Worm (Caenorhabditis elegans) whole organism, young adult: ENCODE measurements around the gene snrp-200.

ENCODE experiments used
- B0019.2 ChIP-seq: fragments of 200-800 bp; sonication (Bioruptor generic); conservative IDR thresholded peaks from 2 replicates; pipeline ENCODE4 v1.3.6; 2022; ENCODE audit warnings: missing genetic modification reagents, missing genetic modification characterization, missing compliant biosample characterization
- B0336.3 ChIP-seq: fragments of 200-800 bp; sonication (Bioruptor generic); IDR thresholded peaks from 2 replicates; pipeline ENCODE4 v1.3.6; 2022; ENCODE audit warnings: missing genetic modification characterization, missing compliant biosample characterization
- F22D6.2 ChIP-seq: sonication (generic microtip); optimal IDR thresholded peaks from 2 replicates; lab custom pipeline; 2016; ENCODE audit warnings: mild to moderate bottlenecking, missing genetic modification characterization, missing compliant biosample characterization
- F33H1.4 ChIP-seq: fragments of 200-800 bp; sonication (Bioruptor generic); IDR thresholded peaks from 2 replicates; pipeline ENCODE4 v1.3.6; 2022; ENCODE audit warnings: missing genetic modification reagents, missing genetic modification characterization, missing compliant biosample characterization
- F37B4.10 ChIP-seq: fragments of 200-800 bp; sonication (Bioruptor generic); IDR thresholded peaks from 2 replicates; pipeline ENCODE4 v1.3.6; 2022; ENCODE audit warnings: missing genetic modification characterization, missing compliant biosample characterization
- F39B2.1 ChIP-seq: fragments of 200-800 bp; sonication (Bioruptor generic); IDR thresholded peaks from 2 replicates; pipeline ENCODE4 v1.3.6; 2022; ENCODE audit warnings: missing genetic modification reagents, missing genetic modification characterization, missing compliant biosample characterization
- F55B11.4 ChIP-seq: sonication (generic microtip); optimal IDR thresholded peaks from 2 replicates; lab custom pipeline; 2016; ENCODE audit warnings: missing compliant biosample characterization, missing genetic modification characterization, borderline replicate concordance; ENCODE audit not compliant: insufficient read depth
- Y67H2A.10 ChIP-seq: fragments of 200-800 bp; sonication (Bioruptor generic); conservative IDR thresholded peaks from 2 replicates; pipeline ENCODE4 v1.3.6; 2022; ENCODE audit warnings: missing genetic modification reagents, missing genetic modification characterization, missing compliant biosample characterization
- ama-1 ChIP-seq, 3 experiments: fragments of 150-350 bp in 1 of 3; sonication (generic microtip) in 2 of 3; optimal IDR thresholded peaks; 2 replicates each; lab custom pipeline; 2014 to 2018; ENCODE audit warnings: missing biosample characterization in 2 of 3, missing genetic modification characterization in 2 of 3, missing genetic modification reagents in 2 of 3
- aptf-2 ChIP-seq: fragments of 200-800 bp; sonication (Bioruptor generic); conservative IDR thresholded peaks from 2 replicates; pipeline ENCODE4 v1.3.6; 2022; ENCODE audit warnings: missing genetic modification reagents, missing genetic modification characterization, missing compliant biosample characterization
- aptf-3 ChIP-seq: fragments of 200-800 bp; sonication (Bioruptor generic); IDR thresholded peaks from 2 replicates; pipeline ENCODE4 v1.3.6; 2022; ENCODE audit warnings: missing genetic modification characterization, missing compliant biosample characterization
- attf-3 ChIP-seq: fragments of 200-800 bp; sonication (Bioruptor generic); conservative IDR thresholded peaks from 2 replicates; pipeline ENCODE4 v1.3.6; 2022; ENCODE audit warnings: missing genetic modification reagents, missing genetic modification characterization, missing compliant biosample characterization
- attf-6 ChIP-seq: fragments of 200-800 bp; sonication (Bioruptor generic); IDR thresholded peaks from 2 replicates; pipeline ENCODE4 v1.3.6; 2022; ENCODE audit warnings: missing genetic modification reagents, missing genetic modification characterization, missing compliant biosample characterization
- bed-1 ChIP-seq: fragments of 200-800 bp; sonication (Bioruptor generic); IDR thresholded peaks from 2 replicates; pipeline ENCODE4 v1.3.6; 2022; ENCODE audit warnings: missing genetic modification reagents, missing genetic modification characterization, missing compliant biosample characterization
- bed-2 ChIP-seq: fragments of 200-800 bp; sonication (Bioruptor generic); IDR thresholded peaks from 2 replicates; pipeline ENCODE4 v1.3.6; 2022; ENCODE audit warnings: missing genetic modification reagents, missing genetic modification characterization, missing compliant biosample characterization
- ceh-100 ChIP-seq: fragments of 200-800 bp; sonication (Bioruptor generic); IDR thresholded peaks from 2 replicates; pipeline ENCODE4 v1.3.6; 2022; ENCODE audit warnings: missing genetic modification reagents, missing genetic modification characterization, missing compliant biosample characterization
- ceh-27 ChIP-seq: fragments of 200-800 bp; sonication (Bioruptor generic); optimal IDR thresholded peaks from 2 replicates; lab custom pipeline; 2018; ENCODE audit warnings: mild to moderate bottlenecking, missing genetic modification characterization, moderate library complexity, missing compliant biosample characterization
- die-1 ChIP-seq: sonication (generic microtip); optimal IDR thresholded peaks from 2 replicates; lab custom pipeline; 2016; ENCODE audit warnings: missing genotype, mild to moderate bottlenecking, missing genetic modification characterization, missing compliant biosample characterization
- dpl-1 ChIP-seq: fragments of 150-350 bp; optimal IDR thresholded peaks from 2 replicates; lab custom pipeline; 2014; ENCODE audit warnings: missing biosample characterization, missing genetic modification reagents, missing genetic modification characterization
- hlh-12 ChIP-seq: sonication (generic microtip); optimal IDR thresholded peaks from 2 replicates; lab custom pipeline; 2016; ENCODE audit warnings: missing genetic modification characterization, missing compliant biosample characterization
- hsf-1 ChIP-seq: fragments of 200-800 bp; sonication (Bioruptor generic); IDR thresholded peaks from 2 replicates; pipeline ENCODE4 v1.3.6; 2022; ENCODE audit warnings: missing genetic modification reagents, missing genetic modification characterization, missing compliant biosample characterization
- lag-1 ChIP-seq: fragments of 200-800 bp; sonication (Bioruptor generic); IDR thresholded peaks from 2 replicates; pipeline ENCODE4 v1.3.6; 2022; ENCODE audit warnings: missing genetic modification reagents, missing genetic modification characterization, missing compliant biosample characterization
- lin-26 ChIP-seq: fragments of 200-800 bp; sonication (Bioruptor generic); IDR thresholded peaks from 2 replicates; pipeline ENCODE4 v1.3.6; 2022; ENCODE audit warnings: missing genetic modification reagents, missing genetic modification characterization, missing compliant biosample characterization
- lin-40 ChIP-seq: sonication (generic microtip); optimal IDR thresholded peaks from 2 replicates; lab custom pipeline; 2016; ENCODE audit warnings: missing genetic modification characterization, mild to moderate bottlenecking, missing compliant biosample characterization, missing genotype, missing genetic modification reagents
- lin-54 ChIP-seq: fragments of 200-800 bp; sonication (Bioruptor generic); optimal IDR thresholded peaks from 2 replicates; lab custom pipeline; 2018; ENCODE audit warnings: mild to moderate bottlenecking, missing genetic modification characterization, missing compliant biosample characterization
- lsy-27 ChIP-seq: sonication (generic microtip); optimal IDR thresholded peaks from 2 replicates; lab custom pipeline; 2017; ENCODE audit warnings: missing genetic modification characterization, mild to moderate bottlenecking, missing compliant biosample characterization, antibody characterized with exemption, missing genotype, borderline replicate concordance; ENCODE audit not compliant: insufficient read depth
- madf-3 ChIP-seq: fragments of 200-800 bp; sonication (Bioruptor generic); IDR thresholded peaks from 2 replicates; pipeline ENCODE4 v1.3.6; 2022; ENCODE audit warnings: missing genetic modification reagents, missing genetic modification characterization, missing compliant biosample characterization
- mxl-1 ChIP-seq: sonication (generic microtip); optimal IDR thresholded peaks from 2 replicates; lab custom pipeline; 2016; ENCODE audit warnings: missing genetic modification characterization, missing compliant biosample characterization
- nfyb-1 ChIP-seq: fragments of 200-800 bp; sonication (Bioruptor generic); IDR thresholded peaks from 2 replicates; pipeline ENCODE4 v1.3.6; 2022; ENCODE audit warnings: missing genetic modification reagents, missing genetic modification characterization, missing compliant biosample characterization
- nhr-80 ChIP-seq: sonication (generic microtip); optimal IDR thresholded peaks from 2 replicates; lab custom pipeline; 2016; ENCODE audit warnings: missing genetic modification characterization, missing compliant biosample characterization
- pha-4 ChIP-seq: fragments of 150-350 bp; sonication (generic microtip); optimal IDR thresholded peaks from 2 replicates; lab custom pipeline; 2014; ENCODE audit warnings: missing biosample characterization, missing genetic modification reagents, missing genetic modification characterization
- rcor-1 ChIP-seq: fragments of 200-800 bp; sonication (Bioruptor generic); IDR thresholded peaks from 2 replicates; pipeline ENCODE4 v1.3.6; 2022; ENCODE audit warnings: missing genetic modification reagents, missing genetic modification characterization, missing compliant biosample characterization
- rpc-1 ChIP-seq, 2 experiments: fragments of 150-350 bp in 1 of 2; sonication (generic microtip) in 1 of 2; optimal IDR thresholded peaks; 2 replicates each; lab custom pipeline; 2014 to 2018; ENCODE audit warnings: missing biosample characterization in 1 of 2, missing genetic modification characterization in 1 of 2, missing genetic modification reagents in 1 of 2, missing genotype in 1 of 2
- sdz-38 ChIP-seq: sonication (generic microtip); optimal IDR thresholded peaks from 2 replicates; lab custom pipeline; 2016; ENCODE audit warnings: missing genotype, missing genetic modification characterization, missing compliant biosample characterization
- snpc-3.4 ChIP-seq: sonication (generic microtip); optimal IDR thresholded peaks from 2 replicates; lab custom pipeline; 2017; ENCODE audit warnings: missing genetic modification characterization, mild to moderate bottlenecking, missing compliant biosample characterization, antibody characterized with exemption, moderate library complexity, missing genotype, missing genetic modification reagents
- zfh-2 ChIP-seq: fragments of 200-800 bp; sonication (Bioruptor generic); conservative IDR thresholded peaks from 2 replicates; pipeline ENCODE4 v1.3.6; 2022; ENCODE audit warnings: missing genetic modification reagents, missing genetic modification characterization, missing compliant biosample characterization
- zim-3 ChIP-seq: sonication (generic microtip); optimal IDR thresholded peaks from 2 replicates; lab custom pipeline; 2017; ENCODE audit warnings: mild to moderate bottlenecking, missing genetic modification characterization, moderate library complexity, missing compliant biosample characterization
- ztf-18 ChIP-seq: sonication (generic microtip); optimal IDR thresholded peaks from 2 replicates; lab custom pipeline; 2016; ENCODE audit warnings: missing genotype, mild to moderate bottlenecking, missing genetic modification characterization, missing compliant biosample characterization
- ztf-26 ChIP-seq: sonication (generic microtip); optimal IDR thresholded peaks from 2 replicates; lab custom pipeline; 2017; ENCODE audit warnings: missing genetic modification characterization, missing compliant biosample characterization

The snrp-200 gene

ce11 chrII:12726704-12727103, 10.0 kb downstream of the snrp-200 start (continued):
- TF ChIP-seq lin-26 (GFP tag; lab: Robert Waterston, UW) (peak; percentile 55; the same call in 1 of the 2 replicates), zim-3 (tag; lab: Kevin White, UChicago) (no peak), ama-1 (optimal IDR thresholded peaks at IDR 0.05; lab: Kevin White, UChicago) (no peak), ama-1 (GFP tag; optimal IDR thresholded peaks at IDR 0.05; lab: Kevin White, UChicago) (peak in 1 of 2 experiments; percentile 80), sdz-38 (tag; lab: Kevin White, UChicago) (no peak), B0019.2 (GFP tag; lab: Robert Waterston, UW) (no peak), aptf-3 (GFP tag; lab: Robert Waterston, UW) (no peak), madf-3 (GFP tag; lab: Robert Waterston, UW) (no peak), ztf-18 (tag; lab: Kevin White, UChicago) (no peak), rpc-1 (optimal IDR thresholded peaks at IDR 0.05; lab: Kevin White, UChicago) (no peak), rpc-1 (tag; optimal IDR thresholded peaks at IDR 0.05; lab: Kevin White, UChicago) (no peak), nhr-80 (tag; lab: Kevin White, UChicago) (no peak), snpc-3.4 (tag; lab: Kevin White, UChicago) (peak; percentile 13), ceh-100 (GFP tag; lab: Robert Waterston, UW) (0 out of 2 replicates have a peak, but pooled peaks have one; percentile 21), F37B4.10 (GFP tag; lab: Robert Waterston, UW) (no peak), aptf-2 (GFP tag; lab: Robert Waterston, UW) (no peak), lin-40 (no peak), rcor-1 (GFP tag; lab: Robert Waterston, UW) (no peak), F55B11.4 (tag; lab: Kevin White, UChicago) (no peak), Y67H2A.10 (GFP tag; lab: Robert Waterston, UW) (no peak), lin-54 (GFP tag; lab: Kevin White, UChicago) (peak; percentile 51), bed-2 (no peak), mxl-1 (no peak), F33H1.4 (peak; percentile 29; the same call in 1 of the 2 replicates), hsf-1 (peak; percentile 78), attf-3 (GFP tag; lab: Robert Waterston, UW) (no peak), dpl-1 (GFP tag; lab: Kevin White, UChicago) (no peak), ztf-26 (tag; lab: Kevin White, UChicago) (no peak), bed-1 (0 out of 2 replicates have a peak, but pooled peaks have one; percentile 62), lag-1 (GFP tag; lab: Robert Waterston, UW) (no peak), lsy-27 (tag; lab: Kevin White, UChicago) (no peak), pha-4 (tag; lab: Kevin White, UChicago) (no peak), F39B2.1 (GFP tag; lab: Robert Waterston, UW) (0 out of 2 replicates have a peak, but pooled peaks have one; percentile 6), hlh-12 (tag; lab: Kevin White, UChicago) (no peak), ceh-27 (GFP tag; lab: Kevin White, UChicago) (no peak), F22D6.2 (tag; lab: Kevin White, UChicago) (no peak), zfh-2 (GFP tag; lab: Robert Waterston, UW) (no peak), attf-6 (GFP tag; lab: Robert Waterston, UW) (0 out of 2 replicates have a peak, but pooled peaks have one; percentile 57), B0336.3 (GFP tag; lab: Robert Waterston, UW) (peak; percentile 74; the same call in 1 of the 2 replicates)

- TF ChIP-seq die-1 (tag; lab: Kevin White, UChicago) (no peak), nfyb-1 (0 out of 2 replicates have a peak, but pooled peaks have one; percentile 31)
Observed at ce11 chrII:12722685-12723287, 13.9 kb downstream of the snrp-200 start.
